Worm (Caenorhabditis elegans): ENCODE measurements around the gene F35E8.1.

- no peak for TF ChIP-seq mec-3 (tag; optimal IDR thresholded peaks at IDR 0.05; ENCODE audit: borderline replicate concordance)
- no peak for TF ChIP-seq ceh-6 (GFP tag; optimal IDR thresholded peaks at IDR 0.05)
- no peak for TF ChIP-seq ceh-30 (tag; optimal IDR thresholded peaks at IDR 0.05)
- TF ChIP-seq ceh-45 (GFP tag; IDR thresholded peaks at IDR 0.05): no peak
- TF ChIP-seq gmeb-2 (tag; optimal IDR thresholded peaks at IDR 0.05): no peak
- no peak for TF ChIP-seq ama-1 (optimal IDR thresholded peaks at IDR 0.05)
- TF ChIP-seq eyg-1 (tag; optimal IDR thresholded peaks at IDR 0.05): no peak
- no peak for TF ChIP-seq pha-2 (tag; optimal IDR thresholded peaks at IDR 0.05)
- TF ChIP-seq lin-11 (tag; optimal IDR thresholded peaks at IDR 0.05): no peak
These were observed 4.9 kb downstream of the F35E8.1 start for ce11 chrV:15900564-15900963.
